Fruit fly (Drosophila melanogaster) whole organism, adult: ENCODE measurements around the gene CG46467.
A peak's percentile ranks its signal among the peaks of the same experiment; 100 is the strongest.

Source experiments
- CG11617 ChIP-seq: fragments of 200-800 bp; sonication (Bioruptor generic); optimal IDR thresholded peaks from 2 replicates; lab custom pipeline; 2017; ENCODE audit warnings: mild to moderate bottlenecking, missing biosample characterization, missing genetic modification reagents, missing genetic modification characterization
- CG12768 ChIP-seq: fragments of 200-800 bp; sonication (Bioruptor generic); optimal IDR thresholded peaks from 2 replicates; lab custom pipeline; 2017; ENCODE audit warnings: missing biosample characterization, missing genetic modification characterization, mild to moderate bottlenecking, moderate library complexity, missing genetic modification reagents
- CG14711 ChIP-seq: fragments of 200-800 bp; sonication (Bioruptor generic); optimal IDR thresholded peaks from 2 replicates; lab custom pipeline; 2018; ENCODE audit warnings: missing biosample characterization, mild to moderate bottlenecking, missing genetic modification characterization, moderate library complexity
- CG1620 ChIP-seq: fragments of 200-800 bp; sonication (Bioruptor generic); optimal IDR thresholded peaks from 2 replicates; lab custom pipeline; 2016; ENCODE audit warnings: missing biosample characterization, missing genetic modification characterization
- CG33017 ChIP-seq: fragments of 200-800 bp; sonication (Bioruptor generic); optimal IDR thresholded peaks from 2 replicates; lab custom pipeline; 2018; ENCODE audit warnings: missing biosample characterization, mild to moderate bottlenecking, missing genetic modification characterization, moderate library complexity
- CG5204 ChIP-seq: fragments of 200-800 bp; sonication (Bioruptor generic); optimal IDR thresholded peaks from 2 replicates; lab custom pipeline; 2016; ENCODE audit warnings: missing biosample characterization, missing genetic modification characterization
- CG7045 ChIP-seq: fragments of 200-800 bp; sonication (Bioruptor generic); optimal IDR thresholded peaks from 2 replicates; lab custom pipeline; 2017; ENCODE audit warnings: missing biosample characterization, mild to moderate bottlenecking, missing genetic modification characterization
- CG7101 ChIP-seq: fragments of 200-800 bp; sonication (Bioruptor generic); optimal IDR thresholded peaks from 2 replicates; lab custom pipeline; 2018; ENCODE audit warnings: missing biosample characterization, mild to moderate bottlenecking, missing genetic modification characterization, moderate library complexity
- Clk ChIP-seq: fragments of 200-800 bp; sonication (Bioruptor generic); optimal IDR thresholded peaks from 2 replicates; lab custom pipeline; 2017; ENCODE audit warnings: missing biosample characterization, missing genetic modification characterization
- Crg-1 ChIP-seq: fragments of 200-800 bp; sonication (Bioruptor generic); optimal IDR thresholded peaks from 2 replicates; lab custom pipeline; 2016; ENCODE audit warnings: missing biosample characterization, missing genetic modification characterization
- Hr96 ChIP-seq: fragments of 200-800 bp; sonication (Bioruptor generic); optimal IDR thresholded peaks from 2 replicates; lab custom pipeline; 2016; ENCODE audit warnings: missing biosample characterization, missing genetic modification characterization
- Mnt ChIP-seq: fragments of 200-800 bp; sonication (Bioruptor generic); optimal IDR thresholded peaks from 2 replicates; lab custom pipeline; 2016; ENCODE audit warnings: missing biosample characterization, mild to moderate bottlenecking, missing genetic modification characterization
- bab1 ChIP-seq: fragments of 200-800 bp; sonication (Bioruptor generic); optimal IDR thresholded peaks from 3 replicates; lab custom pipeline; 2019; ENCODE audit warnings: missing biosample characterization, mild to moderate bottlenecking, missing genetic modification characterization, moderate library complexity
- cic ChIP-seq: fragments of 200-800 bp; sonication (Bioruptor generic); optimal IDR thresholded peaks from 2 replicates; lab custom pipeline; 2017; ENCODE audit warnings: missing biosample characterization, mild to moderate bottlenecking, missing genetic modification characterization, moderate library complexity
- cnc ChIP-seq, 2 experiments: fragments of >200 bp; optimal IDR thresholded peaks; 2 replicates each; lab custom pipeline; 2017
- kay ChIP-seq: fragments of 200-800 bp; sonication (Bioruptor generic); peaks from one replicate; lab custom pipeline; 2016; ENCODE audit warnings: missing biosample characterization, missing genetic modification characterization, borderline replicate concordance
- ovo ChIP-seq: fragments of 200-800 bp; sonication (Bioruptor generic); optimal IDR thresholded peaks from 2 replicates; lab custom pipeline; 2016; ENCODE audit warnings: missing biosample characterization, missing genetic modification characterization
- pad ChIP-seq: fragments of 200-800 bp; sonication (Bioruptor generic); optimal IDR thresholded peaks from 3 replicates; lab custom pipeline; 2017; ENCODE audit warnings: missing biosample characterization, missing genetic modification characterization, mild to moderate bottlenecking, moderate library complexity, missing genetic modification reagents
- tj ChIP-seq: fragments of 200-800 bp; sonication (Bioruptor generic); optimal IDR thresholded peaks from 3 replicates; lab custom pipeline; 2017; ENCODE audit warnings: missing biosample characterization, mild to moderate bottlenecking, missing genetic modification characterization, moderate library complexity
- toe ChIP-seq: fragments of 200-800 bp; sonication (Bioruptor generic); optimal IDR thresholded peaks from 2 replicates; lab custom pipeline; 2016; ENCODE audit warnings: missing biosample characterization, missing genetic modification characterization

The CG46467 gene

DNA sequence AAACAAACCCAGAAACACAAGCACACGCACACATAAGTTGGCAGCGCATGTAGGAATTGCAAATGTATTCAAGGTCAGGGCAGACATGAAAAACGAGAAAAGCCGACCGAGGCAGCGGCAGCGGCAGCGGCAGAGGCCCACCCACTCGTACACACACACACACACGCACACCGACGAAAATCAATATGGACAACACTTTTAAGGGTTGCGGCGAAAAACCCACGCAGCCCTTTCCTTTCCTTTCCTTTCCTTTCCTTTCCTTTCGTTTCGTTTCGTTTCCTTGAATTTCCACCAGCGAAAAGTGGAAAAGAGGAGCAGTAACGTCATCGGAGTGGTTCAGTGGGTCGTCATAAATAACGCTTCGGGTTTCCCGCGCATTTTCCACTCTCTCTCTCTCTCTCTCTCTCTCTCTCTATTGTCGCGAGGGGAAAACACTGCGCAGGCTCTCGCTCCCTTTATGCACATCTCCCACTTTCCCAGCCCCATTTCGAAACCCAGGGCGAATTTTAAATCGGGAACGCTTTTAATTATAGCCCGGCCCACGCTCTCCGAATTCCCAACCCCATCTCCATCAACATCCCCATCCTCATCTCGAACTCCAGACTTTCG lies 78.3 kb downstream of the CG46467 start:
- TF ChIP-seq bab1 (GFP tag; lab: Kevin White, UChicago) = no peak
- peak; percentile 27 for TF ChIP-seq tj
- TF ChIP-seq cic = peak; percentile 35

DNA sequence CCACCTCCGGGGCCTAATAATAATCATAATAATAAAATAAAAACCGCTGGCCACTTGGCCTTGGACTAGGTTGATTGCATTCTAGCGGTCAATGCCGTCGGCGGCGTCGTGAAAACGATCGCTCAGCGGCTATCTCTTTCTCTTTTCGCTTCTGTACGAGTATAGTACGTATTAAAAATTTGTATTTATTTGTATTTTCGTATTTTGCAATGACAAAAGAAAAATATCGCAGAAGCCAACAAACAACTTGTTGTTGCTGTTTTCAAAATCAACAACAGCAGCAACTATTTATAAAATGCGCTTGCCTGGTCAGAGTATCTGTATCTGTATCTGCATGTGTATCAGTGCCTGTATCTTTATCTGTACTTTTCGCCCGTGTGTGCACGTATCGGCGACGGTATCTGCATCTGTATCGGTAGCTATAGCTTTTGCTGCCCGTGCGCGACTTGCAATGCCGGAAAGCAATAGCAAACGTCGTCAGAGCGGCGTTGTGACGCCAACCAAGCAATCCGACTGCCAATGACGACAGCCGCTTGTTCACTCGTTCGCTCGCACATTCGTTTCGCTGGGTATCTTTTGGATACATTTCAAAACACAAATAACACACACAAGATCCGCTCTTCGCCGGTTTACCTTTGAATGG lies 80.3 kb downstream of the CG46467 start:
- peak; percentile 6 for TF ChIP-seq Crg-1
- TF ChIP-seq ovo (GFP tag; lab: Kevin White, UChicago) = peak; percentile 68
- peak; percentile 51 for TF ChIP-seq toe (GFP tag; lab: Kevin White, UChicago)
- peak; percentile 97 for TF ChIP-seq cic
- TF ChIP-seq Hr96 = no peak
- peak; percentile 82 for TF ChIP-seq Mnt
- TF ChIP-seq kay (GFP tag; lab: Kevin White, UChicago) = peak; percentile 99
- peak; percentile 9 for TF ChIP-seq CG11617 (GFP tag; lab: Kevin White, UChicago)
- TF ChIP-seq tj = peak; percentile 52
- TF ChIP-seq CG12768 = peak; percentile 75
- no peak for TF ChIP-seq CG7045 (GFP tag; lab: Kevin White, UChicago)
- peak; percentile 13 for TF ChIP-seq CG14711 (tag; lab: Kevin White, UChicago)
- TF ChIP-seq bab1 (GFP tag; lab: Kevin White, UChicago) = no peak
- TF ChIP-seq CG33017 (tag; lab: Kevin White, UChicago) = peak; percentile 64
- no peak for TF ChIP-seq cnc (optimal IDR thresholded peaks at IDR 0.05; lab: Kevin White, UChicago)
- peak; percentile 70 for TF ChIP-seq CG7101 (tag; lab: Kevin White, UChicago)
- peak; percentile 10 for TF ChIP-seq Clk (GFP tag; lab: Kevin White, UChicago)
- no peak for TF ChIP-seq CG5204 (GFP tag; lab: Kevin White, UChicago)
- no peak for TF ChIP-seq pad (GFP tag; lab: Kevin White, UChicago)
- TF ChIP-seq CG1620 (GFP tag; lab: Kevin White, UChicago) = no peak

- no peak for TF ChIP-seq toe (GFP tag; lab: Kevin White, UChicago)
- TF ChIP-seq CG14711 (tag; lab: Kevin White, UChicago) = no peak
- TF ChIP-seq kay (GFP tag; lab: Kevin White, UChicago) = no peak
- TF ChIP-seq Crg-1 = no peak
- TF ChIP-seq CG33017 (tag; lab: Kevin White, UChicago) = no peak
- TF ChIP-seq cnc (optimal IDR thresholded peaks at IDR 0.05; lab: Kevin White, UChicago) = no peak
Measured at dm6 chr3R:9956725-9957124, 82.2 kb downstream of the CG46467 start.

- TF ChIP-seq CG7101 (tag; lab: Kevin White, UChicago) (no peak), cnc (optimal IDR thresholded peaks at IDR 0.05; lab: Kevin White, UChicago) (peak in 1 of 2 experiments; percentile 84), CG33017 (tag; lab: Kevin White, UChicago) (no peak), Mnt (no peak), toe (GFP tag; lab: Kevin White, UChicago) (no peak), Crg-1 (no peak), CG11617 (GFP tag; lab: Kevin White, UChicago) (no peak), bab1 (GFP tag; lab: Kevin White, UChicago) (no peak), pad (GFP tag; lab: Kevin White, UChicago) (no peak), tj (no peak), cic (peak; percentile 65), CG12768 (no peak), kay (GFP tag; lab: Kevin White, UChicago) (no peak)
Measured at dm6 chr3R:9957202-9957601, 82.7 kb downstream of the CG46467 start.

- no peak for TF ChIP-seq pad (GFP tag; lab: Kevin White, UChicago)
- no peak for TF ChIP-seq CG11617 (GFP tag; lab: Kevin White, UChicago)
- no peak for TF ChIP-seq kay (GFP tag; lab: Kevin White, UChicago)
- TF ChIP-seq ovo (GFP tag; lab: Kevin White, UChicago) = no peak
- TF ChIP-seq CG7045 (GFP tag; lab: Kevin White, UChicago) = no peak
- no peak for TF ChIP-seq CG33017 (tag; lab: Kevin White, UChicago)
- TF ChIP-seq Clk (GFP tag; lab: Kevin White, UChicago) = no peak
- no peak for TF ChIP-seq Crg-1
- no peak for TF ChIP-seq CG5204 (GFP tag; lab: Kevin White, UChicago)
- no peak for TF ChIP-seq CG14711 (tag; lab: Kevin White, UChicago)
- no peak for TF ChIP-seq CG1620 (GFP tag; lab: Kevin White, UChicago)
- no peak for TF ChIP-seq bab1 (GFP tag; lab: Kevin White, UChicago)
- TF ChIP-seq toe (GFP tag; lab: Kevin White, UChicago) = no peak
- no peak for TF ChIP-seq cic
- TF ChIP-seq Hr96 = no peak
Measured at dm6 chr3R:9959911-9960310, 85.4 kb downstream of the CG46467 start.

dm6 chr3R:9961163-9962072 lies 86.9 kb downstream of the CG46467 start:
- TF ChIP-seq cic (no peak), CG12768 (no peak), tj (no peak), CG1620 (GFP tag; lab: Kevin White, UChicago) (no peak)
